Worm (Caenorhabditis elegans) whole organism, late embryonic: ENCODE results near the gene F11A5.9.

Source experiments
- C08G9.2 ChIP-seq: sonication (generic microtip); optimal IDR thresholded peaks from 2 replicates; lab custom pipeline; 2016; ENCODE audit warnings: mild to moderate bottlenecking, missing genetic modification characterization, moderate library complexity, missing compliant biosample characterization
- F13H6.1 ChIP-seq: sonication (generic microtip); optimal IDR thresholded peaks from 2 replicates; lab custom pipeline; 2016; ENCODE audit warnings: missing genetic modification characterization, missing compliant biosample characterization
- K02D7.2 ChIP-seq: sonication (generic microtip); optimal IDR thresholded peaks from 2 replicates; lab custom pipeline; 2017; ENCODE audit warnings: mild to moderate bottlenecking, missing genetic modification characterization, missing compliant biosample characterization
- Y22D7AL.16 ChIP-seq: sonication (generic microtip); optimal IDR thresholded peaks from 2 replicates; lab custom pipeline; 2016; ENCODE audit warnings: missing genetic modification characterization, missing compliant biosample characterization
- ahr-1 ChIP-seq: sonication (generic microtip); optimal IDR thresholded peaks from 2 replicates; lab custom pipeline; 2016; ENCODE audit warnings: missing genetic modification characterization, missing compliant biosample characterization
- ceh-18 ChIP-seq: sonication (generic microtip); optimal IDR thresholded peaks from 2 replicates; lab custom pipeline; 2016; ENCODE audit warnings: missing genetic modification characterization, missing compliant biosample characterization
- ceh-19 ChIP-seq: fragments of 200-800 bp; sonication (Bioruptor generic); optimal IDR thresholded peaks from 2 replicates; lab custom pipeline; 2018; ENCODE audit warnings: mild to moderate bottlenecking, missing genetic modification characterization, missing compliant biosample characterization
- ceh-24 ChIP-seq: sonication (generic microtip); optimal IDR thresholded peaks from 2 replicates; lab custom pipeline; 2016; ENCODE audit warnings: mild to moderate bottlenecking, missing genetic modification characterization, missing compliant biosample characterization
- ceh-30 ChIP-seq: fragments of 150-350 bp; optimal IDR thresholded peaks from 2 replicates; lab custom pipeline; 2014; ENCODE audit warnings: missing biosample characterization, missing genetic modification characterization
- ceh-31 ChIP-seq: sonication (generic microtip); optimal IDR thresholded peaks from 2 replicates; lab custom pipeline; 2016; ENCODE audit warnings: missing genetic modification characterization, missing compliant biosample characterization
- ceh-6 ChIP-seq: fragments of 200-800 bp; sonication (Bioruptor generic); optimal IDR thresholded peaks from 2 replicates; lab custom pipeline; 2018; ENCODE audit warnings: mild to moderate bottlenecking, missing genetic modification characterization, missing compliant biosample characterization
- ceh-9 ChIP-seq: sonication (generic microtip); optimal IDR thresholded peaks from 2 replicates; lab custom pipeline; 2016; ENCODE audit warnings: mild to moderate bottlenecking, missing genetic modification characterization, inconsistent platforms, missing compliant biosample characterization
- elt-2 ChIP-seq: sonication (generic microtip); optimal IDR thresholded peaks from 2 replicates; lab custom pipeline; 2016; ENCODE audit warnings: missing genetic modification reagents, missing genetic modification characterization, missing compliant biosample characterization
- ets-4 ChIP-seq: sonication (generic microtip); optimal IDR thresholded peaks from 2 replicates; lab custom pipeline; 2016; ENCODE audit warnings: missing genetic modification characterization, missing compliant biosample characterization
- eyg-1 ChIP-seq: sonication (generic microtip); optimal IDR thresholded peaks from 2 replicates; lab custom pipeline; 2016; ENCODE audit warnings: missing genotype, missing genetic modification characterization, missing compliant biosample characterization
- fax-1 ChIP-seq: sonication (generic microtip); optimal IDR thresholded peaks from 2 replicates; lab custom pipeline; 2016; ENCODE audit warnings: missing genotype, missing genetic modification characterization, missing compliant biosample characterization
- gmeb-2 ChIP-seq: sonication (generic microtip); optimal IDR thresholded peaks from 2 replicates; lab custom pipeline; 2016; ENCODE audit warnings: missing genetic modification characterization, inconsistent platforms, missing compliant biosample characterization
- hlh-15 ChIP-seq: sonication (generic microtip); optimal IDR thresholded peaks from 2 replicates; lab custom pipeline; 2016; ENCODE audit warnings: missing genetic modification characterization, missing compliant biosample characterization
- hlh-8 ChIP-seq: sonication (generic microtip); optimal IDR thresholded peaks from 2 replicates; lab custom pipeline; 2016; ENCODE audit warnings: missing genotype, missing genetic modification characterization, missing compliant biosample characterization
- lim-6 ChIP-seq: sonication (generic microtip); optimal IDR thresholded peaks from 2 replicates; lab custom pipeline; 2016; ENCODE audit warnings: missing genetic modification characterization, missing compliant biosample characterization
- madf-2 ChIP-seq: sonication (generic microtip); optimal IDR thresholded peaks from 2 replicates; lab custom pipeline; 2017; ENCODE audit warnings: missing genetic modification characterization, missing compliant biosample characterization
- nhr-11 ChIP-seq: fragments of 150-350 bp; optimal IDR thresholded peaks from 2 replicates; lab custom pipeline; 2014; ENCODE audit warnings: missing biosample characterization, missing genetic modification characterization
- nhr-232 ChIP-seq: sonication (generic microtip); optimal IDR thresholded peaks from 2 replicates; lab custom pipeline; 2016; ENCODE audit warnings: missing genetic modification characterization, missing compliant biosample characterization
- pat-9 ChIP-seq: fragments of 200-800 bp; sonication (Bioruptor generic); optimal IDR thresholded peaks from 2 replicates; lab custom pipeline; 2018; ENCODE audit warnings: mild to moderate bottlenecking, missing genetic modification characterization, moderate library complexity, missing compliant biosample characterization
- pha-4 ChIP-seq: fragments of 150-350 bp; optimal IDR thresholded peaks from 2 replicates; lab custom pipeline; 2018; ENCODE audit warnings: missing biosample characterization, missing genetic modification reagents, missing genetic modification characterization
- pros-1 ChIP-seq: fragments of 150-350 bp; optimal IDR thresholded peaks from 2 replicates; lab custom pipeline; 2014; ENCODE audit warnings: missing biosample characterization, missing genetic modification reagents, missing genetic modification characterization
- ref-2 ChIP-seq: sonication (generic microtip); optimal IDR thresholded peaks from 2 replicates; lab custom pipeline; 2016; ENCODE audit warnings: missing genetic modification characterization, missing compliant biosample characterization
- sox-2 ChIP-seq: fragments of 200-800 bp; sonication (Bioruptor generic); IDR thresholded peaks from 2 replicates; pipeline ENCODE4 v1.3.6; 2022; ENCODE audit warnings: missing genetic modification reagents, missing genetic modification characterization, missing compliant biosample characterization
- tbx-2 ChIP-seq: sonication (generic microtip); optimal IDR thresholded peaks from 2 replicates; lab custom pipeline; 2016; ENCODE audit warnings: missing genetic modification characterization, missing compliant biosample characterization
- tbx-7 ChIP-seq: sonication (generic microtip); optimal IDR thresholded peaks from 2 replicates; lab custom pipeline; 2016; ENCODE audit warnings: missing genotype, missing genetic modification characterization, missing compliant biosample characterization
- ttx-3 ChIP-seq: sonication (generic microtip); optimal IDR thresholded peaks from 2 replicates; lab custom pipeline; 2016; ENCODE audit warnings: missing genetic modification reagents, missing genetic modification characterization, missing compliant biosample characterization
- ztf-16 ChIP-seq: sonication (generic microtip); optimal IDR thresholded peaks from 2 replicates; lab custom pipeline; 2017; ENCODE audit warnings: missing genetic modification characterization, missing compliant biosample characterization

Gene F11A5.9

DNA sequence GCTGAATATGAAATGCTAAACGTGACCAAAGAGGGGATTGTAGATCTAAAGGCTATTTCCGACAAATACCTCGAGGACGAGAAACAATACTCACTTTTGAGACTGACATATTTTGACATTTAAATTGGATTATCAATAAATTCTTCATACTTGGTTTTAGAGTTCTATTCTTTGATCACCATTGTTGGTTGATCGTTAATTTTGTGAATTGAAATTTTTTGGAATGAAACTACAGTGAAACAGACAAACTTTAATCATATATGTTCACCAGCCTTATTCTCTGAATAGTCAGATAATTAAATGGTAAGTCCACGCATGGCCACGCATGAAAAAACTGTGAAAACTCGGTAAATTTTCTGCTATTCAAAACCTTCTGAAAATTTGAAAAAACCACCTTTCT, 12.1 kb upstream of the F11A5.9 start, which contains the start of gene F11A5.18:
Gene F11A5.18, plus strand, starts transcription at position 301 of the 400 bp plus-strand sequence.
- no peak for TF ChIP-seq pros-1 (tag; lab: Kevin White, UChicago)
- TF ChIP-seq hlh-15 (tag; lab: Kevin White, UChicago): no peak
- no peak for TF ChIP-seq gmeb-2 (tag; lab: Kevin White, UChicago)
- TF ChIP-seq ztf-16 (tag; lab: Kevin White, UChicago): no peak
- TF ChIP-seq eyg-1 (tag; lab: Kevin White, UChicago): no peak
- no peak for TF ChIP-seq ceh-24
- TF ChIP-seq ahr-1: no peak
- TF ChIP-seq nhr-11 (tag; lab: Kevin White, UChicago): no peak
- no peak for TF ChIP-seq fax-1 (tag; lab: Kevin White, UChicago)
- no peak for TF ChIP-seq ceh-30
- TF ChIP-seq ceh-31 (tag; lab: Kevin White, UChicago): no peak
- TF ChIP-seq sox-2: no peak
- no peak for TF ChIP-seq lim-6
- no peak for TF ChIP-seq pat-9 (tag; lab: Kevin White, UChicago)

ce11 chrV:16204888-16205287, 9.8 kb upstream of the F11A5.9 start, which contains the start of gene irld-26:
Gene irld-26, plus strand, starts transcription at chrV:16205188.
- TF ChIP-seq tbx-7 (tag; lab: Kevin White, UChicago) (no peak), ceh-19 (no peak), ceh-18 (no peak), tbx-2 (tag; lab: Kevin White, UChicago) (no peak), ref-2 (no peak), gmeb-2 (tag; lab: Kevin White, UChicago) (no peak), ttx-3 (tag; lab: Kevin White, UChicago) (no peak), madf-2 (no peak), ceh-30 (no peak), ceh-31 (tag; lab: Kevin White, UChicago) (no peak)

ce11 chrV:16209837-16210236, 4.9 kb upstream of the F11A5.9 start, which contains the start of gene oac-15:
Gene oac-15, minus strand, starts transcription at chrV:16209937.
- no peak for TF ChIP-seq C08G9.2 (tag; lab: Kevin White, UChicago)

- TF ChIP-seq ets-4 (tag; lab: Kevin White, UChicago): no peak
- TF ChIP-seq, all 69 proteins: peak for 0
Observed at ce11 chrV:16210257-16211002, 4.3 kb upstream of the F11A5.9 start, which contains the start of gene F11A5.16. Gene F11A5.16, plus strand, starts transcription at chrV:16210952.

ce11 chrV:16211713-16212112, 3.0 kb upstream of the F11A5.9 start:
- TF ChIP-seq hlh-15 (tag; lab: Kevin White, UChicago) (no peak), ztf-16 (tag; lab: Kevin White, UChicago) (no peak), pha-4 (tag; lab: Kevin White, UChicago) (no peak), C08G9.2 (tag; lab: Kevin White, UChicago) (no peak), hlh-8 (tag; lab: Kevin White, UChicago) (no peak), ceh-9 (tag; lab: Kevin White, UChicago) (no peak), Y22D7AL.16 (no peak), nhr-232 (tag; lab: Kevin White, UChicago) (no peak), madf-2 (no peak), elt-2 (tag; lab: Kevin White, UChicago) (no peak), ceh-6 (GFP tag; lab: Kevin White, UChicago) (no peak), K02D7.2 (tag; lab: Kevin White, UChicago) (no peak)

DNA sequence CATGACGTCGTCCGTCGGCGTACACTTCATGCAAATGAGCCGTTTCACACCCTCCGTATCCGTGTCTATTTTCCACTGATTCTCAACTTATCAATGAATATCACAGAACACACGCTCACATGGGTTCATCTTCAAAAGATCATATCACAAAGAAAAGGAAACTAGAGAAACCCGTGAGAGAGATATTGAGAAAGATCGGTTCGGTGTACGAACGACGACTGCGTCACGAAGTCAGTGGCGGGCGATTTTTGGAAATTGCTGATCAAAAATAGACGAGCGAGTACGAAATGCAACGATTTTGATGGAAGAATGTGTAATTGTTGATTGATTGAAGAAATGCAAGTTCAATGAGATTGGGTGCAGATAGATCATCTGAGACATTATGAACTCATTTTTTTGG, 1.4 kb upstream of the F11A5.9 start:
- no peak for TF ChIP-seq F13H6.1 (tag; lab: Kevin White, UChicago)
